Fruit fly (Drosophila melanogaster): ENCODE results near the gene ScsbetaA.

The ScsbetaA gene

DNA sequence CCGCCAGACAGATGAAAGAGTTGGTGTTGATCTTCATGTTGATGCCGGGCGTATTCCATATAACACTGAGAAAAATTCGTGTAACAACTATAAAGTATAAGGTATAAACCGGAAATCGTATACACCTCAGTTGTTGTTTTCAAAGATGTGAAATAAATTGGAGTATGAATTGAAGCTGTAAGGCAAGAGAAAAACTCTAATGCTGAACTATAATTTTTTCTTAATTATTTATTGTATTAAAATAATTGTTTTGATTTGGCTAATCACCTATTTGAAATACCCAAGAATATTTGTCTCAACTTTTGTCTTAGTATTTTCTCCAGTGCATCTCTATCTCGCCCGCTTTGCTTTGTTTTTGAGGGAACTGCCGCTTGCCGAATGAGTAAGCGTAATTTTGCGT lies 21.8 kb downstream of the ScsbetaA start (continued):
- TF ChIP-seq CG15011 (GFP tag; optimal IDR thresholded peaks at IDR 0.05) (no peak), kay (GFP tag; optimal IDR thresholded peaks at IDR 0.05) (no peak), Atf6 (GFP tag; IDR thresholded peaks at IDR 0.05) (no peak; the same call in 1 of the 2 replicates), CG12219 (GFP tag; optimal IDR thresholded peaks at IDR 0.05) (peak; percentile 32), CG1792 (GFP tag; optimal IDR thresholded peaks at IDR 0.05) (no peak), NfI (GFP tag; optimal IDR thresholded peaks at IDR 0.05) (peak; percentile 39), eve (GFP tag; optimal IDR thresholded peaks at IDR 0.05) (peak in 1 of 2 experiments; percentile 32), CG7372 (GFP tag; IDR thresholded peaks at IDR 0.05) (no peak), TFAM (GFP tag; optimal IDR thresholded peaks at IDR 0.05) (no peak), Hr78 (GFP tag; optimal IDR thresholded peaks at IDR 0.05) (no peak), twi (tag; optimal IDR thresholded peaks at IDR 0.05) (peak; percentile 5), CG13424 (tag; optimal IDR thresholded peaks at IDR 0.05) (peak; percentile 68), NFAT (GFP tag; IDR thresholded peaks at IDR 0.05) (no peak), CG10462 (GFP tag; optimal IDR thresholded peaks at IDR 0.05) (no peak), CG4424 (GFP tag; optimal IDR thresholded peaks at IDR 0.05) (peak; percentile 67), ara (GFP tag; IDR thresholded peaks at IDR 0.05) (no peak), abd-A (tag; optimal IDR thresholded peaks at IDR 0.05) (no peak), trh (GFP tag; optimal IDR thresholded peaks at IDR 0.05) (no peak), Bdp1 (GFP tag; optimal IDR thresholded peaks at IDR 0.05) (no peak), CG2889 (GFP tag; IDR thresholded peaks at IDR 0.05) (0 out of 3 replicates have a peak, but pooled peaks have one; percentile 21), fu2 (GFP tag; optimal IDR thresholded peaks at IDR 0.05) (no peak), CG3281 (GFP tag; optimal IDR thresholded peaks at IDR 0.05) (no peak), cas (GFP tag; IDR thresholded peaks at IDR 0.05) (no peak), CG7271 (tag; optimal IDR thresholded peaks at IDR 0.05) (no peak), CG8944 (GFP tag; optimal IDR thresholded peaks at IDR 0.05) (no peak), Dref (GFP tag; IDR thresholded peaks at IDR 0.05) (no peak), HLHmδ (GFP tag; optimal IDR thresholded peaks at IDR 0.05) (no peak), Trl (optimal IDR thresholded peaks at IDR 0.05) (no peak), Trl (GFP tag; optimal IDR thresholded peaks at IDR 0.05) (no peak), chn (GFP tag; optimal IDR thresholded peaks at IDR 0.05) (no peak), CG5953 (GFP tag; IDR thresholded peaks at IDR 0.05) (no peak), eyg (GFP tag; optimal IDR thresholded peaks at IDR 0.05) (no peak), dmrt11E (tag; optimal IDR thresholded peaks at IDR 0.05) (peak; percentile 57), CG12744 (GFP tag; optimal IDR thresholded peaks at IDR 0.05) (no peak), CG7839 (tag; optimal IDR thresholded peaks at IDR 0.05) (peak; percentile 74), Taf1 (GFP tag; IDR thresholded peaks at IDR 0.05) (no peak), Hr51 (GFP tag; optimal IDR thresholded peaks at IDR 0.05) (peak in 1 of 2 experiments; percentile 86), CG8290 (GFP tag; optimal IDR thresholded peaks at IDR 0.05) (no peak), CG8290 (tag; optimal IDR thresholded peaks at IDR 0.05) (no peak), ftz-f1 (GFP tag; optimal IDR thresholded peaks at IDR 0.05) (no peak), repo (GFP tag; optimal IDR thresholded peaks at IDR 0.05) (no peak), Atf3 (GFP tag; optimal IDR thresholded peaks at IDR 0.05) (no peak), CG2202 (tag; optimal IDR thresholded peaks at IDR 0.05) (no peak), CG8388 (GFP tag; optimal IDR thresholded peaks at IDR 0.05) (peak; percentile 69), CG3163 (GFP tag; optimal IDR thresholded peaks at IDR 0.05) (no peak), Nf-YA (GFP tag; IDR thresholded peaks at IDR 0.05) (peak; percentile 31; the same call in 1 of the 2 replicates), crp (GFP tag; optimal IDR thresholded peaks at IDR 0.05) (no peak), CG2116 (GFP tag; optimal IDR thresholded peaks at IDR 0.05) (no peak), otp (GFP tag; IDR thresholded peaks at IDR 0.05) (no peak), al (GFP tag; IDR thresholded peaks at IDR 0.05) (no peak), Deaf1 (tag; optimal IDR thresholded peaks at IDR 0.05) (peak; percentile 35), CG32772 (GFP tag; IDR thresholded peaks at IDR 0.05) (no peak), ato (GFP tag; IDR thresholded peaks at IDR 0.05; ENCODE audit: partially characterized antibody) (no peak)
